Fruit fly (Drosophila melanogaster): ENCODE measurements around the gene CG14854.

DNA sequence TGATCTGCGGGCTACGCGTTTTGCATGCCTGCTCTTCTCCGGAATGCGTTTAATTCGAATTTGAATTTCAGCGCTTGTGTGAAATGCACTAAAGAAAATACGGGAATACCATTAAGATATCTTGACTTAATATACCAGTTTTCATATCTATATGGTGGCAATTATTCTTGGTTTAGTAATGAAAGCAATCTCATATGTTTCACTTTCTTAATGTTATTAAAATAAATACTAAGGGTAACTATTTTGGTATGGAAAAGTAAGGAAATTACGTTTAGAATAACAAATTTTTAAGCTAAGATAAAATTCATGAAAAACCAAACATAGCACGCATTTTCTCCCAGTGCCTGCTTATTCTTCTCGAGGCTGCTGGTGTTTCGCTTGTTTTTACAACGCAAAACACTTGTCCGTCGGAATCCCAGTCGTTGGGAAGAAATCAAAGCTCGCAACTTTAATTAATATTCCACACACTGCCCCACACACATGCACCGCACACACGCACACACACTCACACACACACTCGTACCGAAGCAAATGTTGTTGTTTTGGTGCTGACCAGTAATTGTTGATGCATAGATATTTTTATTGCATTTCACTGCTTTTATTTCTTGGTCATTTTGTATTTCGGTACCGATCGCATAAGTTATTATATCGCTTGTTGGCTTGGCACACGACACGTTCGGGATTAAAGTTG, 18.1 kb upstream of the CG14854 start:
- TF ChIP-seq CG6792 (GFP tag; optimal IDR thresholded peaks at IDR 0.05) = no peak
- no peak for TF ChIP-seq CG6808 (GFP tag; optimal IDR thresholded peaks at IDR 0.05)

Measured in whole organism, prepupa.